Worm (Caenorhabditis elegans) whole organism, young adult: ENCODE results near the gene nhr-219.

Experiments
- Y79H2A.3 ChIP-seq: fragments of 200-800 bp; sonication (Bioruptor generic); conservative IDR thresholded peaks from 2 replicates; pipeline ENCODE4 v1.3.6; 2022; ENCODE audit warnings: missing genetic modification reagents, missing genetic modification characterization, missing compliant biosample characterization
- ceh-100 ChIP-seq: fragments of 200-800 bp; sonication (Bioruptor generic); IDR thresholded peaks from 2 replicates; pipeline ENCODE4 v1.3.6; 2022; ENCODE audit warnings: missing genetic modification reagents, missing genetic modification characterization, missing compliant biosample characterization
- dpl-1 ChIP-seq: fragments of 150-350 bp; optimal IDR thresholded peaks from 2 replicates; lab custom pipeline; 2014; ENCODE audit warnings: missing biosample characterization, missing genetic modification reagents, missing genetic modification characterization
- ets-4 ChIP-seq: fragments of 200-800 bp; sonication (Bioruptor generic); optimal IDR thresholded peaks from 2 replicates; lab custom pipeline; 2018; ENCODE audit warnings: mild to moderate bottlenecking, missing genetic modification characterization, missing compliant biosample characterization
- hmg-1.2 ChIP-seq: fragments of 200-800 bp; sonication (Bioruptor generic); IDR thresholded peaks from 2 replicates; pipeline ENCODE4 v1.3.6; 2022; ENCODE audit warnings: missing genetic modification reagents, missing genetic modification characterization, missing compliant biosample characterization
- nfya-2 ChIP-seq: fragments of 200-800 bp; sonication (Bioruptor generic); IDR thresholded peaks from 2 replicates; pipeline ENCODE4 v1.3.6; 2022; ENCODE audit warnings: missing genetic modification reagents, missing genetic modification characterization, missing compliant biosample characterization
- nhr-120 ChIP-seq: fragments of 200-800 bp; sonication (Bioruptor generic); IDR thresholded peaks from 2 replicates; pipeline ENCODE4 v1.3.6; 2022; ENCODE audit warnings: missing genetic modification characterization, missing compliant biosample characterization
- pha-4 ChIP-seq: fragments of 150-350 bp; sonication (generic microtip); optimal IDR thresholded peaks from 2 replicates; lab custom pipeline; 2014; ENCODE audit warnings: missing biosample characterization, missing genetic modification reagents, missing genetic modification characterization

ce11 chrV:8928967-8929366, 37.0 kb downstream of the nhr-219 start, which contains the start of gene H14N18.4:
- TF ChIP-seq nhr-120 (GFP tag; lab: Robert Waterston, UW) (no peak), ets-4 (no peak), pha-4 (tag; lab: Kevin White, UChicago) (no peak), Y79H2A.3 (no peak), nfya-2 (GFP tag; lab: Robert Waterston, UW) (no peak), hmg-1.2 (GFP tag; lab: Robert Waterston, UW) (no peak), ceh-100 (GFP tag; lab: Robert Waterston, UW) (no peak), dpl-1 (GFP tag; lab: Kevin White, UChicago) (no peak)
